Worm (Caenorhabditis elegans): ENCODE measurements around the gene C36C9.4.

C36C9.4 gene

DNA sequence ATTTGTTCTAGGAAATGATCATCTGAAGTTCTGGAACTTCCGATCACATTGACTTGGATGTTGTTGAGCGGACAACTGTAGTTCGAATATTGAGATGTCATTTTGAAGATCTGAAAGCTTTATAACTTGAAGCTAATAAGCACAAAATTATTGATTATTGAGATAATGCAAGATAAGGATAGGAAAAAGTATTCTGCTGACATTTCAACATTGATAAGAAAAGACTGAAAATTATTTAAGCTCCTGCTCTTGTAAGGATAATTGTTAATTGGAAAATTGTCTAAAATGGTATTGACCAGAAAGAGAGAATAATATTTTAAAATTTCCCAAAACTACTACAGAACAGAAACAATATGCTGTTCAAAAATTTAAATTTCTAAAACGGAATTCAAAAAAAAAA is 22.7 kb downstream of the C36C9.4 start, which contains the start of gene tbx-31:
tbx-31 (minus strand) TSS at position 101 of the 400 bp plus-strand sequence.
- TF ChIP-seq ceh-24 (tag; optimal IDR thresholded peaks at IDR 0.05) (no peak), T23F11.4 (GFP tag; optimal IDR thresholded peaks at IDR 0.05) (no peak), eyg-1 (tag; optimal IDR thresholded peaks at IDR 0.05) (no peak), C38D4.7 (GFP tag; optimal IDR thresholded peaks at IDR 0.05) (no peak), Y22D7AL.16 (tag; optimal IDR thresholded peaks at IDR 0.05) (no peak), ceh-2 (tag; optimal IDR thresholded peaks at IDR 0.05) (no peak), ceh-34 (tag; optimal IDR thresholded peaks at IDR 0.05) (no peak), pros-1 (tag; optimal IDR thresholded peaks at IDR 0.05) (no peak), madf-2 (tag; optimal IDR thresholded peaks at IDR 0.05) (no peak), npax-4 (tag; optimal IDR thresholded peaks at IDR 0.05) (no peak), C08G9.2 (tag; optimal IDR thresholded peaks at IDR 0.05) (no peak), pag-3 (tag; optimal IDR thresholded peaks at IDR 0.05; ENCODE audit: borderline replicate concordance) (no peak), lin-11 (tag; optimal IDR thresholded peaks at IDR 0.05) (no peak), unc-3 (GFP tag; conservative IDR thresholded peaks at IDR 0.05) (no peak), unc-3 (tag; optimal IDR thresholded peaks at IDR 0.05) (no peak), gmeb-2 (tag; optimal IDR thresholded peaks at IDR 0.05) (no peak), syd-9 (tag; optimal IDR thresholded peaks at IDR 0.05) (no peak)

DNA sequence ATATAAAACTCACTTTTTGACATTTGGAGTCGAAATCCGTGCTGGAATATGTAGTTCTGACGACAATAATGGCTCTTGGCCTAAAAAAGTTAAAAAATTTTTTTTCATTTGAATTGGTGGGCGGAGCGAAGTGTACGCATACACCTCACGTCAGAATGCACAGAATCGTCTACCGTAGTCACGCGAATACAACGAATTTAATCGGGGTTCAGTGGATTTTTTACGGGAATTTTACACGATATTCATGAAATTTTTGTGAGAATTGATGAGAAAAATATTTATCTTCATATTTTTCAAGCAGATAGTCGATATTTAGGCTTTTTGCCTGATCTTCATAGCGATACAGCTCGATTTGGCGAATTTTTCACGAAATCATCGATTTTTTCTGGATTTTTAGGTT is 28.0 kb downstream of the C36C9.4 start, which contains the start of gene R09H3.3:
R09H3.3 (minus strand) TSS at position 101 of the 400 bp plus-strand sequence.
- TF ChIP-seq ceh-18 (tag; optimal IDR thresholded peaks at IDR 0.05) (no peak), C08G9.2 (tag; optimal IDR thresholded peaks at IDR 0.05) (no peak), ceh-45 (GFP tag; IDR thresholded peaks at IDR 0.05) (no peak), nhr-232 (tag; optimal IDR thresholded peaks at IDR 0.05) (no peak), pha-2 (tag; optimal IDR thresholded peaks at IDR 0.05) (no peak), eyg-1 (tag; optimal IDR thresholded peaks at IDR 0.05) (no peak), pqm-1 (tag; optimal IDR thresholded peaks at IDR 0.05) (no peak), fkh-6 (tag; optimal IDR thresholded peaks at IDR 0.05) (no peak), nhr-11 (tag; optimal IDR thresholded peaks at IDR 0.05) (no peak), gmeb-2 (tag; optimal IDR thresholded peaks at IDR 0.05) (no peak), ref-2 (tag; optimal IDR thresholded peaks at IDR 0.05) (no peak), F13H6.1 (tag; optimal IDR thresholded peaks at IDR 0.05) (no peak), ztf-16 (tag; optimal IDR thresholded peaks at IDR 0.05) (no peak)

- no peak for TF ChIP-seq npax-4 (tag; optimal IDR thresholded peaks at IDR 0.05)
- TF ChIP-seq C08G9.2 (tag; optimal IDR thresholded peaks at IDR 0.05) = no peak
- TF ChIP-seq tbx-7 (tag; optimal IDR thresholded peaks at IDR 0.05) = no peak
- TF ChIP-seq nhr-232 (tag; optimal IDR thresholded peaks at IDR 0.05) = no peak
- TF ChIP-seq elt-2 (tag; optimal IDR thresholded peaks at IDR 0.05) = no peak
- no peak for TF ChIP-seq hlh-15 (tag; optimal IDR thresholded peaks at IDR 0.05)
- TF ChIP-seq ceh-24 (tag; optimal IDR thresholded peaks at IDR 0.05) = no peak
- TF ChIP-seq dmd-4 (tag; optimal IDR thresholded peaks at IDR 0.05; ENCODE audit: borderline replicate concordance) = no peak
- no peak for TF ChIP-seq ama-1 (optimal IDR thresholded peaks at IDR 0.05)
Measured at ce11 chrX:1667056-1667455, 29.7 kb downstream of the C36C9.4 start.

DNA sequence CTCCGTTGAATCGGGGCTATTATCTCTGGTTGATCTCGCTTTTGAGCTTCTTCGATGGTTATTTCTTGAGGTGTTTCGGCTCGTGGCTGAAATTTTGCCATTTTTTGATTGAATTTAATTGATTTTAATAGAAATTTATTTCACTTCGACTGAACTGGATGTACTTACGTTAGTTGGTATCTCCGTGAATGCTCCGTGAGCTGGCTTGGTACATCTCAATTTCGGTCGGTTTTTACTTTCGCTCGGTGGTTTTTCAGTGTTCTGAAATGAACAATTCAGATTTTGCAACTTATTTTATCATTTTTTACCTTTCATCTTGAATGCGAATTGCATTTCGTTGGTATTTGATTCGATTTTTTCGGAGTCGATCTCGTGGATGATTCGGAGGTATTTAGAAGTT is 31.9 kb downstream of the C36C9.4 start, which contains the start of gene R09H3.2:
R09H3.2 (minus strand) TSS at position 101 of the 400 bp plus-strand sequence.
- TF ChIP-seq T23F11.4 (GFP tag; optimal IDR thresholded peaks at IDR 0.05) (no peak), dmd-4 (tag; optimal IDR thresholded peaks at IDR 0.05; ENCODE audit: borderline replicate concordance) (no peak), ceh-9 (tag; optimal IDR thresholded peaks at IDR 0.05) (no peak), mec-3 (tag; optimal IDR thresholded peaks at IDR 0.05; ENCODE audit: borderline replicate concordance) (no peak), C08G9.2 (tag; optimal IDR thresholded peaks at IDR 0.05) (no peak), gmeb-2 (tag; optimal IDR thresholded peaks at IDR 0.05) (no peak), pha-2 (tag; optimal IDR thresholded peaks at IDR 0.05) (no peak), che-1 (tag; optimal IDR thresholded peaks at IDR 0.05) (no peak), elt-2 (tag; optimal IDR thresholded peaks at IDR 0.05) (no peak), Y22D7AL.16 (tag; optimal IDR thresholded peaks at IDR 0.05) (no peak), hlh-8 (tag; optimal IDR thresholded peaks at IDR 0.05) (no peak), sox-4 (tag; optimal IDR thresholded peaks at IDR 0.05) (no peak), unc-42 (tag; optimal IDR thresholded peaks at IDR 0.05) (no peak), fkh-10 (GFP tag; optimal IDR thresholded peaks at IDR 0.05) (no peak), ceh-45 (GFP tag; IDR thresholded peaks at IDR 0.05) (no peak), ceh-6 (GFP tag; optimal IDR thresholded peaks at IDR 0.05) (no peak), pros-1 (tag; optimal IDR thresholded peaks at IDR 0.05) (no peak), nhr-232 (tag; optimal IDR thresholded peaks at IDR 0.05) (no peak)
